Fruit fly (Drosophila melanogaster) whole organism, embryonic: Measurements from ENCODE around the gene CG17784.

Source experiments
- CG10209 ChIP-seq: fragments of 200-800 bp; sonication (Bioruptor generic); optimal IDR thresholded peaks from 3 replicates; lab custom pipeline; 2017; ENCODE audit warnings: missing biosample characterization, mild to moderate bottlenecking, missing genetic modification characterization, missing genetic modification reagents
- CG10654 ChIP-seq: fragments of 200-800 bp; sonication (Bioruptor generic); optimal IDR thresholded peaks from 2 replicates; lab custom pipeline; 2016; ENCODE audit warnings: missing biosample characterization, missing genetic modification characterization
- CG10979 ChIP-seq: fragments of 200-800 bp; sonication (Bioruptor generic); optimal IDR thresholded peaks from 2 replicates; lab custom pipeline; 2018; ENCODE audit warnings: missing biosample characterization, mild to moderate bottlenecking, missing genetic modification characterization, moderate library complexity
- CG11247 ChIP-seq: fragments of 200-800 bp; sonication (Bioruptor generic); IDR thresholded peaks from 2 replicates; pipeline ENCODE4 v1.3.6; 2022; ENCODE audit warnings: missing biosample characterization, missing genetic modification characterization
- CG12391 ChIP-seq: fragments of 200-800 bp; sonication (Bioruptor generic); optimal IDR thresholded peaks from 3 replicates; lab custom pipeline; 2018; ENCODE audit warnings: missing biosample characterization, mild to moderate bottlenecking, missing genetic modification characterization, moderate library complexity
- CG12659 ChIP-seq: fragments of 200-800 bp; sonication (Bioruptor generic); optimal IDR thresholded peaks from 3 replicates; lab custom pipeline; 2017; ENCODE audit warnings: mild to moderate bottlenecking, missing biosample characterization, missing genetic modification reagents, missing genetic modification characterization
- CG13123 ChIP-seq: fragments of 200-800 bp; sonication (Bioruptor generic); optimal IDR thresholded peaks from 2 replicates; lab custom pipeline; 2016; ENCODE audit warnings: missing biosample characterization, missing genetic modification characterization
- CG15696 ChIP-seq: fragments of 200-800 bp; sonication (Bioruptor generic); optimal IDR thresholded peaks from 2 replicates; lab custom pipeline; 2019; ENCODE audit warnings: missing biosample characterization, mild to moderate bottlenecking, missing genetic modification characterization, moderate library complexity
- CG17328 ChIP-seq: fragments of 200-800 bp; sonication (Bioruptor generic); IDR thresholded peaks from 2 replicates; pipeline ENCODE4 v1.3.6; 2022; ENCODE audit warnings: missing biosample characterization, missing genetic modification characterization
- CG2116 ChIP-seq: fragments of 200-800 bp; sonication (Bioruptor generic); optimal IDR thresholded peaks from 3 replicates; lab custom pipeline; 2018; ENCODE audit warnings: missing biosample characterization, mild to moderate bottlenecking, missing genetic modification characterization
- CG31388 ChIP-seq: fragments of 200-800 bp; sonication (Bioruptor generic); optimal IDR thresholded peaks from 2 replicates; lab custom pipeline; 2016; ENCODE audit warnings: missing biosample characterization, missing genetic modification characterization
- CG32767 ChIP-seq: fragments of 200-800 bp; sonication (Bioruptor generic); IDR thresholded peaks from 2 replicates; pipeline ENCODE4 v1.3.6; 2022; ENCODE audit warnings: missing biosample characterization, missing genetic modification characterization
- CG4328 ChIP-seq: fragments of 200-800 bp; sonication (Bioruptor generic); optimal IDR thresholded peaks from 3 replicates; lab custom pipeline; 2017; ENCODE audit warnings: missing biosample characterization, missing genetic modification reagents, missing genetic modification characterization
- CG6765 ChIP-seq: fragments of 200-800 bp; sonication (Bioruptor generic); optimal IDR thresholded peaks from 3 replicates; lab custom pipeline; 2017; ENCODE audit warnings: missing biosample characterization, mild to moderate bottlenecking, missing genetic modification characterization
- CG6791 ChIP-seq: fragments of 200-800 bp; sonication (Bioruptor generic); IDR thresholded peaks from 3 replicates; pipeline ENCODE4 v1.3.6; 2022; ENCODE audit warnings: missing biosample characterization, missing genetic modification characterization; ENCODE audit not compliant: partially characterized antibody
- CG7963 ChIP-seq: fragments of 200-800 bp; sonication (Bioruptor generic); IDR thresholded peaks from 3 replicates; pipeline ENCODE4 v1.3.6; 2022; ENCODE audit warnings: missing biosample characterization, missing genetic modification characterization; ENCODE audit not compliant: partially characterized antibody
- CG8281 ChIP-seq: fragments of 200-800 bp; sonication (Bioruptor generic); optimal IDR thresholded peaks from 2 replicates; lab custom pipeline; 2018; ENCODE audit warnings: missing biosample characterization, mild to moderate bottlenecking, missing genetic modification characterization, moderate library complexity
- CG8359 ChIP-seq: fragments of 200-800 bp; sonication (Bioruptor generic); optimal IDR thresholded peaks from 2 replicates; lab custom pipeline; 2017; ENCODE audit warnings: missing biosample characterization, mild to moderate bottlenecking, missing genetic modification characterization, borderline replicate concordance
- CHES-1-like ChIP-seq: fragments of 200-800 bp; sonication (Bioruptor generic); optimal IDR thresholded peaks from 2 replicates; lab custom pipeline; 2016; ENCODE audit warnings: missing biosample characterization, missing genetic modification characterization
- Dp ChIP-seq: fragments of 200-800 bp; sonication (Bioruptor generic); optimal IDR thresholded peaks from 2 replicates; lab custom pipeline; 2018; ENCODE audit warnings: missing biosample characterization, mild to moderate bottlenecking, missing genetic modification characterization, moderate library complexity
- E2f1 ChIP-seq: fragments of 200-800 bp; sonication (Bioruptor generic); IDR thresholded peaks from 2 replicates; pipeline ENCODE4 v1.3.6; 2022; ENCODE audit warnings: missing biosample characterization, missing genetic modification characterization
- ERR ChIP-seq: fragments of 200-800 bp; sonication (Bioruptor generic); optimal IDR thresholded peaks from 2 replicates; lab custom pipeline; 2016; ENCODE audit warnings: missing biosample characterization, missing genetic modification characterization
- Eip74EF ChIP-seq, 2 experiments: fragments of 200-800 bp in 1 of 2; fragments of >200 bp in 1 of 2; sonication (Bioruptor generic) in 1 of 2; optimal IDR thresholded peaks; 2 replicates each; lab custom pipeline; 2017 to 2019; ENCODE audit warnings: missing biosample characterization in 2 of 2, missing genetic modification characterization in 2 of 2, mild to moderate bottlenecking in 1 of 2, moderate library complexity in 1 of 2
- Gug ChIP-seq: fragments of 200-800 bp; sonication (Bioruptor generic); IDR thresholded peaks from 4 replicates; pipeline ENCODE4 v1.3.6; 2022; ENCODE audit warnings: missing biosample characterization, missing genetic modification characterization
- Hsf ChIP-seq: fragments of 200-800 bp; sonication (Bioruptor generic); optimal IDR thresholded peaks from 3 replicates; lab custom pipeline; 2016; ENCODE audit warnings: missing biosample characterization, missing genetic modification characterization
- Mad ChIP-seq: fragments of 200-800 bp; sonication (Bioruptor generic); optimal IDR thresholded peaks from 2 replicates; lab custom pipeline; 2016; ENCODE audit warnings: missing biosample characterization, missing genetic modification characterization
- Myb ChIP-seq: fragments of 200-800 bp; sonication (Bioruptor generic); optimal IDR thresholded peaks from 2 replicates; lab custom pipeline; 2016; ENCODE audit warnings: missing biosample characterization, missing genetic modification characterization
- NK7.1 ChIP-seq: fragments of 200-800 bp; sonication (Bioruptor generic); optimal IDR thresholded peaks from 3 replicates; lab custom pipeline; 2016; ENCODE audit warnings: missing biosample characterization, missing genetic modification characterization
- Poxn ChIP-seq: fragments of 200-800 bp; sonication (Bioruptor generic); IDR thresholded peaks from 2 replicates; pipeline ENCODE4 v1.3.6; 2022; ENCODE audit warnings: missing biosample characterization, missing genetic modification characterization
- Sry-β ChIP-seq: fragments of 200-800 bp; sonication (Bioruptor generic); optimal IDR thresholded peaks from 2 replicates; lab custom pipeline; 2018; ENCODE audit warnings: missing biosample characterization, mild to moderate bottlenecking, missing genetic modification characterization, moderate library complexity
- Ssrp ChIP-seq: fragments of 200-800 bp; sonication (Bioruptor generic); optimal IDR thresholded peaks from 2 replicates; lab custom pipeline; 2018; ENCODE audit warnings: missing biosample characterization, mild to moderate bottlenecking, missing genetic modification characterization, moderate library complexity
- Tbp ChIP-seq: fragments of >200 bp; optimal IDR thresholded peaks from 2 replicates; lab custom pipeline; 2018; ENCODE audit warnings: missing biosample characterization, missing genetic modification characterization
- YL-1 ChIP-seq: fragments of 200-800 bp; sonication (Bioruptor generic); optimal IDR thresholded peaks from 3 replicates; lab custom pipeline; 2017; ENCODE audit warnings: missing biosample characterization, mild to moderate bottlenecking, missing genetic modification characterization
- bbx ChIP-seq: fragments of 200-800 bp; sonication (Bioruptor generic); IDR thresholded peaks from 2 replicates; pipeline ENCODE4 v1.3.6; 2022; ENCODE audit warnings: missing biosample characterization, missing genetic modification characterization; ENCODE audit not compliant: partially characterized antibody
- cg ChIP-seq: fragments of 200-800 bp; sonication (Bioruptor generic); optimal IDR thresholded peaks from 3 replicates; lab custom pipeline; 2019; ENCODE audit warnings: missing biosample characterization, mild to moderate bottlenecking, missing genetic modification characterization, moderate library complexity
- fd3F ChIP-seq: fragments of 200-800 bp; sonication (Bioruptor generic); optimal IDR thresholded peaks from 2 replicates; lab custom pipeline; 2018; ENCODE audit warnings: missing biosample characterization, mild to moderate bottlenecking, missing genetic modification characterization, moderate library complexity
- gro ChIP-seq: fragments of 200-800 bp; sonication (Bioruptor generic); optimal IDR thresholded peaks from 2 replicates; lab custom pipeline; 2016; ENCODE audit warnings: missing biosample characterization, missing genetic modification characterization
- jing ChIP-seq: fragments of 200-800 bp; sonication (Bioruptor generic); optimal IDR thresholded peaks from 2 replicates; lab custom pipeline; 2018; ENCODE audit warnings: missing biosample characterization, mild to moderate bottlenecking, missing genetic modification characterization
- kni ChIP-seq: fragments of 200-800 bp; sonication (Bioruptor generic); optimal IDR thresholded peaks from 3 replicates; lab custom pipeline; 2017; ENCODE audit warnings: mild to moderate bottlenecking, missing biosample characterization, missing genetic modification reagents, missing genetic modification characterization
- lbe ChIP-seq: fragments of 200-800 bp; sonication (Bioruptor generic); optimal IDR thresholded peaks from 2 replicates; lab custom pipeline; 2016; ENCODE audit warnings: missing biosample characterization, mild to moderate bottlenecking, missing genetic modification characterization
- lmd ChIP-seq: fragments of 200-800 bp; sonication (Bioruptor generic); IDR thresholded peaks from 2 replicates; pipeline ENCODE4 v1.3.6; 2022; ENCODE audit warnings: missing biosample characterization, missing genetic modification characterization
- nau ChIP-seq: fragments of 200-800 bp; sonication (Bioruptor generic); optimal IDR thresholded peaks from 3 replicates; lab custom pipeline; 2017; ENCODE audit warnings: missing biosample characterization, mild to moderate bottlenecking, missing genetic modification characterization, missing genetic modification reagents
- p53 ChIP-seq: fragments of 200-800 bp; sonication (Bioruptor generic); optimal IDR thresholded peaks from 2 replicates; lab custom pipeline; 2016; ENCODE audit warnings: missing biosample characterization, missing genetic modification characterization
- pita ChIP-seq: fragments of 200-800 bp; sonication (Bioruptor generic); optimal IDR thresholded peaks from 2 replicates; lab custom pipeline; 2017; ENCODE audit warnings: missing biosample characterization, mild to moderate bottlenecking, missing genetic modification characterization
- pnt ChIP-seq: fragments of 200-800 bp; sonication (Bioruptor generic); optimal IDR thresholded peaks from 3 replicates; lab custom pipeline; 2016; ENCODE audit warnings: missing biosample characterization, missing genetic modification characterization
- shn ChIP-seq: fragments of 200-800 bp; sonication (Bioruptor generic); optimal IDR thresholded peaks from 3 replicates; lab custom pipeline; 2016; ENCODE audit warnings: missing biosample characterization, missing genetic modification characterization
- sisA ChIP-seq: fragments of 200-800 bp; sonication (Bioruptor generic); IDR thresholded peaks from 2 replicates; pipeline ENCODE4 v1.3.6; 2022; ENCODE audit warnings: missing biosample characterization, missing genetic modification characterization
- trem ChIP-seq: fragments of 200-800 bp; optimal IDR thresholded peaks from 3 replicates; lab custom pipeline; 2019; ENCODE audit warnings: missing biosample characterization, mild to moderate bottlenecking, missing genetic modification characterization, moderate library complexity

The CG17784 gene

dm6 chr3R:24348420-24349190 lies 16.2 kb downstream of the CG17784 start, which contains the start of the genes CG5746 and CG6454 (continued):
- TF ChIP-seq jing (GFP tag; lab: Kevin White, UChicago) (peak; percentile 6), lmd (GFP tag; lab: Robert Waterston, UW) (peak; percentile 39; the same call in 1 of the 2 replicates), Myb (GFP tag; lab: Kevin White, UChicago) (peak; percentile 48), CG4328 (no peak), pnt (peak; percentile 14), Tbp (GFP tag; lab: Kevin White, UChicago) (peak; percentile 59), Eip74EF (GFP tag; optimal IDR thresholded peaks at IDR 0.05; lab: Kevin White, UChicago) (no peak), CG8281 (tag; lab: Kevin White, UChicago) (no peak), CG7963 (GFP tag; lab: Robert Waterston, UW) (no peak), cg (GFP tag; lab: Kevin White, UChicago) (no peak), YL-1 (GFP tag; lab: Kevin White, UChicago) (peak; percentile 89), Dp (GFP tag; lab: Kevin White, UChicago) (peak; percentile 14), CG10979 (tag; lab: Kevin White, UChicago) (peak; percentile 27), Hsf (GFP tag; lab: Kevin White, UChicago) (peak; percentile 71), CG6791 (GFP tag; lab: Robert Waterston, UW) (no peak; the same call in 2 of the 3 replicates), Gug (GFP tag; lab: Robert Waterston, UW) (peak; percentile 61; the same call in 3 of the 4 replicates), CG32767 (GFP tag; lab: Robert Waterston, UW) (peak; percentile 33; the same call in 1 of the 2 replicates), CG31388 (no peak), ERR (no peak), E2f1 (GFP tag; lab: Robert Waterston, UW) (0 out of 2 replicates have a peak, but pooled peaks have one; percentile 19), lbe (GFP tag; lab: Kevin White, UChicago) (no peak), sisA (GFP tag; lab: Robert Waterston, UW) (peak; percentile 26; the same call in 1 of the 2 replicates), gro (GFP tag; lab: Kevin White, UChicago) (peak; percentile 53), CG8359 (GFP tag; lab: Kevin White, UChicago) (no peak), CG15696 (tag; lab: Kevin White, UChicago) (peak; percentile 45), NK7.1 (GFP tag; lab: Kevin White, UChicago) (no peak), Mad (peak; percentile 60), CG11247 (GFP tag; lab: Robert Waterston, UW) (peak; percentile 42), shn (GFP tag; lab: Kevin White, UChicago) (peak; percentile 46), Ssrp (peak; percentile 58), CG6765 (GFP tag; lab: Kevin White, UChicago) (peak; percentile 30), CG17328 (GFP tag; lab: Robert Waterston, UW) (peak; percentile 54), pita (GFP tag; lab: Kevin White, UChicago) (no peak), CG10209 (GFP tag; lab: Kevin White, UChicago) (no peak), CHES-1-like (peak; percentile 80), CG10654 (no peak), CG12659 (GFP tag; lab: Kevin White, UChicago) (peak; percentile 83), fd3F (peak; percentile 39), CG12391 (tag; lab: Kevin White, UChicago) (peak; percentile 78), bbx (no peak), kni (GFP tag; lab: Kevin White, UChicago) (no peak), CG13123 (GFP tag; lab: Kevin White, UChicago) (peak; percentile 46), nau (no peak), Poxn (GFP tag; lab: Robert Waterston, UW) (no peak), CG2116 (peak; percentile 55), p53 (GFP tag; lab: Kevin White, UChicago) (no peak), Sry-β (GFP tag; lab: Kevin White, UChicago) (peak; percentile 85), trem (tag; lab: Kevin White, UChicago) (peak; percentile 99)
